Worm (Caenorhabditis elegans) whole organism, L3 larva: Measurements from ENCODE around the gene hpo-9.

ENCODE experiments used
- ama-1 ChIP-seq: fragments of 150-350 bp; optimal IDR thresholded peaks from 2 replicates; lab custom pipeline; 2018
- fkh-10 ChIP-seq: sonication (generic microtip); optimal IDR thresholded peaks from 2 replicates; lab custom pipeline; 2017; ENCODE audit warnings: missing biosample characterization, missing genetic modification reagents, missing genetic modification characterization
- mdl-1 ChIP-seq: fragments of 150-350 bp; optimal IDR thresholded peaks from 2 replicates; lab custom pipeline; 2014; ENCODE audit warnings: missing biosample characterization, missing genetic modification characterization
- nhr-11 ChIP-seq: fragments of 150-350 bp; optimal IDR thresholded peaks from 2 replicates; lab custom pipeline; 2014; ENCODE audit warnings: missing biosample characterization, missing genetic modification characterization
- nhr-12 ChIP-seq: fragments of 150-350 bp; optimal IDR thresholded peaks from 2 replicates; lab custom pipeline; 2014; ENCODE audit warnings: missing biosample characterization, missing genetic modification characterization
- nhr-43 ChIP-seq: sonication (generic microtip); optimal IDR thresholded peaks from 2 replicates; lab custom pipeline; 2016; ENCODE audit warnings: mild to moderate bottlenecking, missing genetic modification characterization, missing compliant biosample characterization; ENCODE audit not compliant: poor library complexity, severe bottlenecking
- nhr-77 ChIP-seq: fragments of 150-350 bp; optimal IDR thresholded peaks from 2 replicates; lab custom pipeline; 2014; ENCODE audit warnings: missing biosample characterization, missing genetic modification characterization
- skn-1 ChIP-seq: fragments of 150-350 bp; optimal IDR thresholded peaks from 2 replicates; lab custom pipeline; 2014; ENCODE audit warnings: missing biosample characterization, missing genetic modification characterization
- snpc-4 ChIP-seq: fragments of 150-350 bp; optimal IDR thresholded peaks from 2 replicates; lab custom pipeline; 2014; ENCODE audit warnings: missing biosample characterization, missing genetic modification characterization
- unc-39 ChIP-seq: sonication (generic microtip); optimal IDR thresholded peaks from 4 replicates; lab custom pipeline; 2017; ENCODE audit warnings: missing biosample characterization, missing genetic modification characterization
- unc-62 ChIP-seq: fragments of 150-350 bp; sonication (generic microtip); optimal IDR thresholded peaks from 4 replicates; lab custom pipeline; 2014; ENCODE audit warnings: missing biosample characterization, missing genetic modification reagents, missing genetic modification characterization
- ztf-11 ChIP-seq: fragments of 150-350 bp; optimal IDR thresholded peaks from 2 replicates; lab custom pipeline; 2014; ENCODE audit warnings: missing biosample characterization, missing genetic modification characterization

ce11 chrV:7255095-7255494 is 18.2 kb upstream of the hpo-9 start, which contains the start of gene C05C8.8:
- TF ChIP-seq snpc-4 (tag; lab: Kevin White, UChicago), result no peak
- TF ChIP-seq unc-39 (tag; lab: Kevin White, UChicago), result no peak
- TF ChIP-seq ztf-11 (tag; lab: Kevin White, UChicago), result no peak
- no peak for TF ChIP-seq nhr-43 (tag; lab: Kevin White, UChicago)
- TF ChIP-seq nhr-12 (tag; lab: Kevin White, UChicago), result no peak
- TF ChIP-seq nhr-11 (tag; lab: Kevin White, UChicago), result no peak
- TF ChIP-seq fkh-10, result no peak
- no peak for TF ChIP-seq mdl-1
- no peak for TF ChIP-seq ama-1 (lab: Kevin White, UChicago)
- TF ChIP-seq nhr-77 (tag; lab: Kevin White, UChicago), result no peak
- no peak for TF ChIP-seq skn-1
- no peak for TF ChIP-seq unc-62
